Fruit fly (Drosophila melanogaster): ENCODE measurements around the gene Idgf2.

The Idgf2 gene

dm6 chr2L:16491123-16491751, 44.1 kb downstream of the Idgf2 start, which contains the start of gene Tpr2 (continued):
- no peak for TF ChIP-seq CG6854 (GFP tag; optimal IDR thresholded peaks at IDR 0.05)
- peak; percentile 22 for TF ChIP-seq bcd (GFP tag; optimal IDR thresholded peaks at IDR 0.05)
- TF ChIP-seq onecut (GFP tag; IDR thresholded peaks at IDR 0.05), result no peak
- TF ChIP-seq chm (GFP tag; IDR thresholded peaks at IDR 0.05), result no peak
- TF ChIP-seq CG8281 (tag; optimal IDR thresholded peaks at IDR 0.05), result no peak
- TF ChIP-seq Sry-δ (GFP tag; optimal IDR thresholded peaks at IDR 0.05), result peak; percentile 99
- no peak for TF ChIP-seq aop (GFP tag; IDR thresholded peaks at IDR 0.05)
- no peak for TF ChIP-seq wor (GFP tag; IDR thresholded peaks at IDR 0.05)
- peak; percentile 62 for TF ChIP-seq sd (tag; optimal IDR thresholded peaks at IDR 0.05)
- TF ChIP-seq HmgD (GFP tag; optimal IDR thresholded peaks at IDR 0.05), result peak; percentile 43
- TF ChIP-seq CG1603 (tag; optimal IDR thresholded peaks at IDR 0.05), result peak; percentile 88
- peak; percentile 91 for TF ChIP-seq trem (tag; optimal IDR thresholded peaks at IDR 0.05)
- TF ChIP-seq insv (GFP tag; optimal IDR thresholded peaks at IDR 0.05), result peak in 1 of 2 experiments; percentile 68
- TF ChIP-seq CG1647 (GFP tag; optimal IDR thresholded peaks at IDR 0.05), result no peak
- TF ChIP-seq CG12071 (GFP tag; optimal IDR thresholded peaks at IDR 0.05), result no peak
- peak; percentile 95 for TF ChIP-seq Doc3 (GFP tag; IDR thresholded peaks at IDR 0.05; ENCODE audit: partially characterized antibody)
- TF ChIP-seq hkb (optimal IDR thresholded peaks at IDR 0.05), result peak; percentile 74
- no peak for TF ChIP-seq hkb (GFP tag; IDR thresholded peaks at IDR 0.05)
- TF ChIP-seq CG14965 (GFP tag; optimal IDR thresholded peaks at IDR 0.05; ENCODE audit: borderline replicate concordance), result no peak
- TF ChIP-seq btn (GFP tag; optimal IDR thresholded peaks at IDR 0.05), result no peak
- TF ChIP-seq twi (tag; optimal IDR thresholded peaks at IDR 0.05), result peak; percentile 66
- peak; percentile 86 for TF ChIP-seq CG17186 (GFP tag; optimal IDR thresholded peaks at IDR 0.05)
- peak; percentile 98 for TF ChIP-seq Dll (GFP tag; IDR thresholded peaks at IDR 0.05; ENCODE audit: partially characterized antibody)
- no peak for TF ChIP-seq CG3065 (GFP tag; optimal IDR thresholded peaks at IDR 0.05)
- no peak for TF ChIP-seq CG1024 (GFP tag; IDR thresholded peaks at IDR 0.05)
- TF ChIP-seq Xbp1 (GFP tag; optimal IDR thresholded peaks at IDR 0.05), result peak; percentile 56
- peak; percentile 30 for TF ChIP-seq CG9437 (GFP tag; optimal IDR thresholded peaks at IDR 0.05)
- TF ChIP-seq Drgx (GFP tag; IDR thresholded peaks at IDR 0.05), result no peak
- no peak for TF ChIP-seq esg (GFP tag; conservative IDR thresholded peaks at IDR 0.05)
- peak; percentile 95 for TF ChIP-seq dm (GFP tag; optimal IDR thresholded peaks at IDR 0.05)
- TF ChIP-seq CG6175 (GFP tag; IDR thresholded peaks at IDR 0.05), result no peak
- TF ChIP-seq CG34224 (GFP tag; IDR thresholded peaks at IDR 0.05; ENCODE audit: partially characterized antibody), result peak; percentile 96
- TF ChIP-seq Fer3 (tag; optimal IDR thresholded peaks at IDR 0.05), result no peak
- peak; percentile 95 for TF ChIP-seq hbn (GFP tag; IDR thresholded peaks at IDR 0.05; ENCODE audit: partially characterized antibody)
- TF ChIP-seq schlank (tag; optimal IDR thresholded peaks at IDR 0.05), result peak; percentile 28
- TF ChIP-seq Hmx (GFP tag; optimal IDR thresholded peaks at IDR 0.05), result no peak
- 0 out of 3 replicates have a peak, but pooled peaks have one; percentile 33 for TF ChIP-seq CG11560 (tag; IDR thresholded peaks at IDR 0.05)
- TF ChIP-seq kni (GFP tag; optimal IDR thresholded peaks at IDR 0.05), result peak; percentile 39
- TF ChIP-seq Side (GFP tag; optimal IDR thresholded peaks at IDR 0.05), result peak; percentile 22
- TF ChIP-seq CG17568 (GFP tag; optimal IDR thresholded peaks at IDR 0.05), result peak; percentile 73
- TF ChIP-seq ro (GFP tag; IDR thresholded peaks at IDR 0.05), result no peak
- no peak for TF ChIP-seq crol (GFP tag; IDR thresholded peaks at IDR 0.05)
- TF ChIP-seq ttk (GFP tag; IDR thresholded peaks at IDR 0.05), result no peak
- peak; percentile 32 for TF ChIP-seq NK7.1 (GFP tag; optimal IDR thresholded peaks at IDR 0.05)
- TF ChIP-seq GATAe (GFP tag; conservative IDR thresholded peaks at IDR 0.05), result no peak
- no peak for TF ChIP-seq Hr78 (GFP tag; optimal IDR thresholded peaks at IDR 0.05)
- no peak for TF ChIP-seq CG31388 (GFP tag; optimal IDR thresholded peaks at IDR 0.05)
- TF ChIP-seq CG2678 (tag; optimal IDR thresholded peaks at IDR 0.05), result peak; percentile 38
- TF ChIP-seq CG3281 (GFP tag; optimal IDR thresholded peaks at IDR 0.05), result peak; percentile 30
- peak; percentile 69 for TF ChIP-seq CG2120 (GFP tag; optimal IDR thresholded peaks at IDR 0.05)

Data from whole organism, embryonic.